Worm (Caenorhabditis elegans): ENCODE measurements around the gene gln-6.

DNA sequence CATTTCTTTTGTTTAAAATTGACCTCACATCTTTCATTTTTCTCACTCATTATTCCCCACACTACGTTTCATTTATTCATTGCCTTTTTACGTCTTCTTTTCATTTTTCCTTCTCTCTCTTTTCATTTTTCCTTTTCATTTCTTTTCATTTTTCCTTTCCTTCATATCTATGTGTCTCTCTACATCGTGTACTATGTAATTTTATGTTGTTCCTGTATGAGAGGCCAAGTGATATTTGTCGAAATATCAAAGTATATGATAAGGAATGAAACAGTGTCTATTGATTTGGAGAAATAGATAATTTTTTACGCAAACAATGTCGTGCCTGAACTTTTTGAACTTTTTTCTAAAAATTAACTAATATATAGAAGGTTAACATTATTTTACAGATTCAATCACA, 24.2 kb downstream of the gln-6 start:
- no peak for TF ChIP-seq tbx-37 (GFP tag; conservative IDR thresholded peaks at IDR 0.05)
- TF ChIP-seq ama-1 (optimal IDR thresholded peaks at IDR 0.05): no peak
- TF ChIP-seq scrt-1 (GFP tag; IDR thresholded peaks at IDR 0.05): no peak
- no peak for TF ChIP-seq sea-1 (GFP tag; conservative IDR thresholded peaks at IDR 0.05)
- no peak for TF ChIP-seq flt-1 (GFP tag; IDR thresholded peaks at IDR 0.05)
- TF ChIP-seq B0310.2 (tag; optimal IDR thresholded peaks at IDR 0.05): no peak
